Fruit fly (Drosophila melanogaster): ENCODE data around the gene Pus10.

Gene Pus10

dm6 chr2L:140849-141248 is 14.3 kb downstream of the Pus10 start, which contains the start of the genes CG31975 and ovm:
TSS of gene CG31975 (minus strand) at chr2L:140992.
TSS of gene ovm (minus strand) at chr2L:140992.
- TF ChIP-seq CG8632 (GFP tag; optimal IDR thresholded peaks at IDR 0.05) (no peak), svp (GFP tag) (peak; percentile 70)

- TF ChIP-seq CG10669 (GFP tag; optimal IDR thresholded peaks at IDR 0.05): no peak
- TF ChIP-seq Eip78C (GFP tag): peak; percentile 19
- TF ChIP-seq CG10631 (GFP tag; optimal IDR thresholded peaks at IDR 0.05): peak; percentile 3
- peak; percentile 90 for TF ChIP-seq vri (GFP tag; optimal IDR thresholded peaks at IDR 0.05)
- TF ChIP-seq ss (GFP tag; optimal IDR thresholded peaks at IDR 0.05): no peak
- no peak for TF ChIP-seq lz (GFP tag; optimal IDR thresholded peaks at IDR 0.05)
- TF ChIP-seq CG6854 (GFP tag; optimal IDR thresholded peaks at IDR 0.05): no peak
- TF ChIP-seq svp (GFP tag): peak; percentile 61
- no peak for TF ChIP-seq Ets96B (tag; optimal IDR thresholded peaks at IDR 0.05)
- peak; percentile 21 for TF ChIP-seq Met (GFP tag; optimal IDR thresholded peaks at IDR 0.05)
- no peak for TF ChIP-seq fd85E (GFP tag; optimal IDR thresholded peaks at IDR 0.05)
Measured at dm6 chr2L:139610-140009, 15.5 kb downstream of the Pus10 start.

dm6 chr2L:138063-138462 is 17.0 kb downstream of the Pus10 start:
- TF ChIP-seq svp (GFP tag): peak; percentile 16
- TF ChIP-seq Eip78C (GFP tag): peak; percentile 38
- no peak for TF ChIP-seq CG15336 (GFP tag; IDR thresholded peaks at IDR 0.05)

- TF ChIP-seq vri (GFP tag; optimal IDR thresholded peaks at IDR 0.05): peak; percentile 67
- TF ChIP-seq fkh (GFP tag; optimal IDR thresholded peaks at IDR 0.05): peak; percentile 23
- no peak for TF ChIP-seq CG34406 (GFP tag; optimal IDR thresholded peaks at IDR 0.05)
- no peak for TF ChIP-seq Hr38 (GFP tag; optimal IDR thresholded peaks at IDR 0.05)
- TF ChIP-seq esn (GFP tag; optimal IDR thresholded peaks at IDR 0.05): peak; percentile 15
- no peak for TF ChIP-seq CG8119 (GFP tag; IDR thresholded peaks at IDR 0.05)
- TF ChIP-seq Sox102F (GFP tag; optimal IDR thresholded peaks at IDR 0.05): peak; percentile 2
- TF ChIP-seq Smox (GFP tag; optimal IDR thresholded peaks at IDR 0.05): no peak
- peak; percentile 38 for TF ChIP-seq CG6854 (GFP tag; optimal IDR thresholded peaks at IDR 0.05)
- TF ChIP-seq Eip93F (GFP tag; optimal IDR thresholded peaks at IDR 0.05): no peak
- TF ChIP-seq Hr4 (GFP tag; optimal IDR thresholded peaks at IDR 0.05): no peak
- peak; percentile 36 for TF ChIP-seq Met (GFP tag; optimal IDR thresholded peaks at IDR 0.05)
- no peak for TF ChIP-seq CG7368 (GFP tag; optimal IDR thresholded peaks at IDR 0.05)
- no peak for TF ChIP-seq spab (GFP tag; optimal IDR thresholded peaks at IDR 0.05)
- no peak for TF ChIP-seq ss (GFP tag; optimal IDR thresholded peaks at IDR 0.05)
- TF ChIP-seq Hr39 (GFP tag; optimal IDR thresholded peaks at IDR 0.05): no peak
- TF ChIP-seq dac (GFP tag; optimal IDR thresholded peaks at IDR 0.05): no peak
- no peak for TF ChIP-seq CG6808 (GFP tag; optimal IDR thresholded peaks at IDR 0.05)
- no peak for TF ChIP-seq CG16779 (tag; optimal IDR thresholded peaks at IDR 0.05)
- TF ChIP-seq CG4318 (GFP tag; optimal IDR thresholded peaks at IDR 0.05): no peak
- TF ChIP-seq svp (GFP tag): peak; percentile 94
Measured at dm6 chr2L:136747-137709, 18.1 kb downstream of the Pus10 start.

dm6 chr2L:136131-136426 is 19.0 kb downstream of the Pus10 start:
- TF ChIP-seq CG8632 (GFP tag; optimal IDR thresholded peaks at IDR 0.05): no peak
- peak; percentile 34 for TF ChIP-seq Eip78C (GFP tag)
- TF ChIP-seq lz (GFP tag; optimal IDR thresholded peaks at IDR 0.05): no peak
- no peak for TF ChIP-seq dac (GFP tag; optimal IDR thresholded peaks at IDR 0.05)
- TF ChIP-seq CG10631 (GFP tag; optimal IDR thresholded peaks at IDR 0.05): no peak
- TF ChIP-seq svp (GFP tag): peak; percentile 93
- TF ChIP-seq CG3919 (GFP tag; optimal IDR thresholded peaks at IDR 0.05): no peak
- no peak for TF ChIP-seq CG16779 (tag; optimal IDR thresholded peaks at IDR 0.05)
- TF ChIP-seq CG6854 (GFP tag; optimal IDR thresholded peaks at IDR 0.05): no peak
- no peak for TF ChIP-seq achi (GFP tag; optimal IDR thresholded peaks at IDR 0.05)
- TF ChIP-seq Hr39 (GFP tag; optimal IDR thresholded peaks at IDR 0.05): no peak
- no peak for TF ChIP-seq fd85E (GFP tag; optimal IDR thresholded peaks at IDR 0.05)
- no peak for TF ChIP-seq Blimp-1 (GFP tag; optimal IDR thresholded peaks at IDR 0.05)
- no peak for TF ChIP-seq CG11902 (GFP tag; optimal IDR thresholded peaks at IDR 0.05)
- no peak for TF ChIP-seq ss (GFP tag; optimal IDR thresholded peaks at IDR 0.05)
- TF ChIP-seq CG1621 (tag; optimal IDR thresholded peaks at IDR 0.05): no peak
- TF ChIP-seq CG32006 (GFP tag; optimal IDR thresholded peaks at IDR 0.05): no peak
- peak; percentile 32 for TF ChIP-seq vri (GFP tag; optimal IDR thresholded peaks at IDR 0.05)
- TF ChIP-seq cyc (GFP tag; optimal IDR thresholded peaks at IDR 0.05): no peak

All from whole organism, prepupa.